Worm (Caenorhabditis elegans) whole organism, young adult: Measurements from ENCODE around the gene ztf-8.

Experiments
- B0336.3 ChIP-seq: fragments of 200-800 bp; sonication (Bioruptor generic); IDR thresholded peaks from 2 replicates; pipeline ENCODE4 v1.3.6; 2022; ENCODE audit warnings: missing genetic modification characterization, missing compliant biosample characterization
- C17E4.6 ChIP-seq: fragments of 200-800 bp; sonication (Bioruptor generic); IDR thresholded peaks from 2 replicates; pipeline ENCODE4 v1.3.6; 2022; ENCODE audit warnings: missing genetic modification reagents, missing genetic modification characterization, missing compliant biosample characterization
- F10E7.11 ChIP-seq: sonication (generic microtip); optimal IDR thresholded peaks from 2 replicates; lab custom pipeline; 2017; ENCODE audit warnings: mild to moderate bottlenecking, missing genetic modification characterization, moderate library complexity, missing compliant biosample characterization
- F23B12.7 ChIP-seq: sonication (generic microtip); optimal IDR thresholded peaks from 2 replicates; lab custom pipeline; 2017; ENCODE audit warnings: missing genetic modification characterization, mild to moderate bottlenecking, missing compliant biosample characterization, antibody characterized with exemption, moderate library complexity; ENCODE audit not compliant: insufficient read depth
- F33H1.4 ChIP-seq: fragments of 200-800 bp; sonication (Bioruptor generic); IDR thresholded peaks from 2 replicates; pipeline ENCODE4 v1.3.6; 2022; ENCODE audit warnings: missing genetic modification reagents, missing genetic modification characterization, missing compliant biosample characterization
- K11D2.4 ChIP-seq: fragments of 200-800 bp; sonication (Bioruptor generic); IDR thresholded peaks from 2 replicates; pipeline ENCODE4 v1.3.6; 2022; ENCODE audit warnings: missing genetic modification reagents, missing genetic modification characterization, missing compliant biosample characterization
- T07F8.4 ChIP-seq: sonication (generic microtip); optimal IDR thresholded peaks from 2 replicates; lab custom pipeline; 2016; ENCODE audit warnings: mild to moderate bottlenecking, missing genetic modification characterization, moderate library complexity, missing compliant biosample characterization
- Y95B8A.8 ChIP-seq: fragments of 200-800 bp; sonication (Bioruptor generic); IDR thresholded peaks from 2 replicates; pipeline ENCODE4 v1.3.6; 2022; ENCODE audit warnings: missing genetic modification reagents, missing genetic modification characterization, missing compliant biosample characterization
- ama-1 ChIP-seq, 3 experiments: fragments of 150-350 bp in 1 of 3; sonication (generic microtip) in 2 of 3; optimal IDR thresholded peaks; 2 replicates each; lab custom pipeline; 2014 to 2018; ENCODE audit warnings: missing biosample characterization in 2 of 3, missing genetic modification characterization in 2 of 3, missing genetic modification reagents in 2 of 3
- aptf-2 ChIP-seq: fragments of 200-800 bp; sonication (Bioruptor generic); conservative IDR thresholded peaks from 2 replicates; pipeline ENCODE4 v1.3.6; 2022; ENCODE audit warnings: missing genetic modification reagents, missing genetic modification characterization, missing compliant biosample characterization
- aptf-3 ChIP-seq: fragments of 200-800 bp; sonication (Bioruptor generic); IDR thresholded peaks from 2 replicates; pipeline ENCODE4 v1.3.6; 2022; ENCODE audit warnings: missing genetic modification characterization, missing compliant biosample characterization
- ccch-3 ChIP-seq: fragments of 200-800 bp; sonication (Bioruptor generic); optimal IDR thresholded peaks from 2 replicates; lab custom pipeline; 2018; ENCODE audit warnings: mild to moderate bottlenecking, missing genetic modification characterization, missing compliant biosample characterization
- cebp-2 ChIP-seq: fragments of 200-800 bp; sonication (Bioruptor generic); IDR thresholded peaks from 2 replicates; pipeline ENCODE4 v1.3.6; 2022; ENCODE audit warnings: missing genetic modification characterization, missing compliant biosample characterization
- ceh-40 ChIP-seq: fragments of 200-800 bp; sonication (Bioruptor generic); IDR thresholded peaks from 2 replicates; pipeline ENCODE4 v1.3.6; 2022; ENCODE audit warnings: missing genetic modification characterization, missing compliant biosample characterization
- ceh-79 ChIP-seq: sonication (generic microtip); optimal IDR thresholded peaks from 2 replicates; lab custom pipeline; 2017; ENCODE audit warnings: mild to moderate bottlenecking, missing genetic modification characterization, missing compliant biosample characterization
- ceh-91 ChIP-seq: fragments of 200-800 bp; sonication (Bioruptor generic); IDR thresholded peaks from 2 replicates; pipeline ENCODE4 v1.3.6; 2022; ENCODE audit warnings: missing genetic modification reagents, missing genetic modification characterization, missing compliant biosample characterization
- chd-7 ChIP-seq: sonication (generic microtip); optimal IDR thresholded peaks from 2 replicates; lab custom pipeline; 2016; ENCODE audit warnings: mild to moderate bottlenecking, missing genetic modification characterization, moderate library complexity, missing compliant biosample characterization
- dox-1 ChIP-seq: fragments of 200-800 bp; sonication (Bioruptor generic); IDR thresholded peaks from 2 replicates; pipeline ENCODE4 v1.3.6; 2022; ENCODE audit warnings: missing genetic modification reagents, missing genetic modification characterization, missing compliant biosample characterization
- egl-44 ChIP-seq: fragments of 200-800 bp; sonication (Bioruptor generic); IDR thresholded peaks from 2 replicates; pipeline ENCODE4 v1.3.6; 2022; ENCODE audit warnings: missing genetic modification reagents, missing genetic modification characterization, missing compliant biosample characterization
- egrh-3 ChIP-seq: fragments of 200-800 bp; sonication (Bioruptor generic); IDR thresholded peaks from 2 replicates; pipeline ENCODE4 v1.3.6; 2022; ENCODE audit warnings: missing genetic modification reagents, missing genetic modification characterization, missing compliant biosample characterization
- ets-4 ChIP-seq: fragments of 200-800 bp; sonication (Bioruptor generic); optimal IDR thresholded peaks from 2 replicates; lab custom pipeline; 2018; ENCODE audit warnings: mild to moderate bottlenecking, missing genetic modification characterization, missing compliant biosample characterization
- fkh-3 ChIP-seq: sonication (generic microtip); optimal IDR thresholded peaks from 2 replicates; lab custom pipeline; 2016; ENCODE audit warnings: mild to moderate bottlenecking, missing genetic modification characterization, missing compliant biosample characterization
- gei-17 ChIP-seq: fragments of 200-800 bp; sonication (Bioruptor generic); optimal IDR thresholded peaks from 2 replicates; lab custom pipeline; 2018; ENCODE audit warnings: mild to moderate bottlenecking, missing genetic modification characterization, missing compliant biosample characterization
- hlh-12 ChIP-seq: sonication (generic microtip); optimal IDR thresholded peaks from 2 replicates; lab custom pipeline; 2016; ENCODE audit warnings: missing genetic modification characterization, missing compliant biosample characterization
- hmg-1.2 ChIP-seq: fragments of 200-800 bp; sonication (Bioruptor generic); IDR thresholded peaks from 2 replicates; pipeline ENCODE4 v1.3.6; 2022; ENCODE audit warnings: missing genetic modification reagents, missing genetic modification characterization, missing compliant biosample characterization
- hmg-20 ChIP-seq: fragments of 200-800 bp; sonication (Bioruptor generic); IDR thresholded peaks from 2 replicates; pipeline ENCODE4 v1.3.6; 2022; ENCODE audit warnings: missing genetic modification reagents, missing genetic modification characterization, missing compliant biosample characterization
- hsf-1 ChIP-seq: fragments of 200-800 bp; sonication (Bioruptor generic); IDR thresholded peaks from 2 replicates; pipeline ENCODE4 v1.3.6; 2022; ENCODE audit warnings: missing genetic modification reagents, missing genetic modification characterization, missing compliant biosample characterization
- let-607 ChIP-seq, 2 experiments: fragments of 200-800 bp in 1 of 2; sonication (Bioruptor generic) in 1 of 2; sonication (generic microtip) in 1 of 2; optimal IDR thresholded peaks; 2 replicates each; lab custom pipeline; 2016 to 2018; ENCODE audit warnings: mild to moderate bottlenecking in 2 of 2, missing compliant biosample characterization in 2 of 2, missing genetic modification characterization in 2 of 2, moderate library complexity in 2 of 2, missing genotype in 1 of 2
- lin-26 ChIP-seq: fragments of 200-800 bp; sonication (Bioruptor generic); IDR thresholded peaks from 2 replicates; pipeline ENCODE4 v1.3.6; 2022; ENCODE audit warnings: missing genetic modification reagents, missing genetic modification characterization, missing compliant biosample characterization
- lin-40 ChIP-seq: sonication (generic microtip); optimal IDR thresholded peaks from 2 replicates; lab custom pipeline; 2016; ENCODE audit warnings: missing genetic modification characterization, mild to moderate bottlenecking, missing compliant biosample characterization, missing genotype, missing genetic modification reagents
- lin-54 ChIP-seq: fragments of 200-800 bp; sonication (Bioruptor generic); optimal IDR thresholded peaks from 2 replicates; lab custom pipeline; 2018; ENCODE audit warnings: mild to moderate bottlenecking, missing genetic modification characterization, missing compliant biosample characterization
- lir-1 ChIP-seq: fragments of 200-800 bp; sonication (Bioruptor generic); conservative IDR thresholded peaks from 2 replicates; pipeline ENCODE4 v1.3.6; 2022; ENCODE audit warnings: missing genetic modification reagents, missing genetic modification characterization, missing compliant biosample characterization
- madf-10 ChIP-seq: sonication (generic microtip); optimal IDR thresholded peaks from 2 replicates; lab custom pipeline; 2016; ENCODE audit warnings: mild to moderate bottlenecking, missing genetic modification characterization, missing compliant biosample characterization
- madf-3 ChIP-seq: fragments of 200-800 bp; sonication (Bioruptor generic); IDR thresholded peaks from 2 replicates; pipeline ENCODE4 v1.3.6; 2022; ENCODE audit warnings: missing genetic modification reagents, missing genetic modification characterization, missing compliant biosample characterization
- madf-6 ChIP-seq: fragments of 200-800 bp; sonication (Bioruptor generic); IDR thresholded peaks from 2 replicates; pipeline ENCODE4 v1.3.6; 2022; ENCODE audit warnings: missing genetic modification reagents, missing genetic modification characterization, missing compliant biosample characterization
- mcd-1 ChIP-seq: fragments of 200-800 bp; sonication (Bioruptor generic); IDR thresholded peaks from 2 replicates; pipeline ENCODE4 v1.3.6; 2022; ENCODE audit warnings: missing genetic modification reagents, missing genetic modification characterization, missing compliant biosample characterization
- mes-4 ChIP-seq: sonication (generic microtip); optimal IDR thresholded peaks from 2 replicates; lab custom pipeline; 2016; ENCODE audit warnings: missing genotype, missing genetic modification characterization, missing compliant biosample characterization
- mxl-1 ChIP-seq: sonication (generic microtip); optimal IDR thresholded peaks from 2 replicates; lab custom pipeline; 2016; ENCODE audit warnings: missing genetic modification characterization, missing compliant biosample characterization
- nfya-1 ChIP-seq: sonication (generic microtip); optimal IDR thresholded peaks from 2 replicates; lab custom pipeline; 2017; ENCODE audit warnings: antibody characterized with exemption, missing compliant biosample characterization, missing genetic modification characterization, borderline replicate concordance; ENCODE audit not compliant: insufficient read depth
- nhr-90 ChIP-seq: sonication (generic microtip); optimal IDR thresholded peaks from 2 replicates; lab custom pipeline; 2016; ENCODE audit warnings: missing genotype, mild to moderate bottlenecking, missing genetic modification characterization, missing compliant biosample characterization
- rcor-1 ChIP-seq: fragments of 200-800 bp; sonication (Bioruptor generic); IDR thresholded peaks from 2 replicates; pipeline ENCODE4 v1.3.6; 2022; ENCODE audit warnings: missing genetic modification reagents, missing genetic modification characterization, missing compliant biosample characterization
- sdz-38 ChIP-seq: sonication (generic microtip); optimal IDR thresholded peaks from 2 replicates; lab custom pipeline; 2016; ENCODE audit warnings: missing genotype, missing genetic modification characterization, missing compliant biosample characterization
- snpc-1.1 ChIP-seq: sonication (generic microtip); optimal IDR thresholded peaks from 2 replicates; lab custom pipeline; 2017; ENCODE audit warnings: missing genetic modification characterization, mild to moderate bottlenecking, missing compliant biosample characterization, antibody characterized with exemption, moderate library complexity, missing genotype, missing genetic modification reagents; ENCODE audit not compliant: insufficient read depth
- unc-130 ChIP-seq: sonication (generic microtip); optimal IDR thresholded peaks from 2 replicates; lab custom pipeline; 2016; ENCODE audit warnings: missing genetic modification reagents, missing genetic modification characterization, missing compliant biosample characterization
- ztf-18 ChIP-seq: sonication (generic microtip); optimal IDR thresholded peaks from 2 replicates; lab custom pipeline; 2016; ENCODE audit warnings: missing genotype, mild to moderate bottlenecking, missing genetic modification characterization, missing compliant biosample characterization
- ztf-25 ChIP-seq: fragments of 200-800 bp; sonication (Bioruptor generic); IDR thresholded peaks from 2 replicates; pipeline ENCODE4 v1.3.6; 2022; ENCODE audit warnings: missing genetic modification reagents, missing genetic modification characterization, missing compliant biosample characterization

The ztf-8 gene

DNA sequence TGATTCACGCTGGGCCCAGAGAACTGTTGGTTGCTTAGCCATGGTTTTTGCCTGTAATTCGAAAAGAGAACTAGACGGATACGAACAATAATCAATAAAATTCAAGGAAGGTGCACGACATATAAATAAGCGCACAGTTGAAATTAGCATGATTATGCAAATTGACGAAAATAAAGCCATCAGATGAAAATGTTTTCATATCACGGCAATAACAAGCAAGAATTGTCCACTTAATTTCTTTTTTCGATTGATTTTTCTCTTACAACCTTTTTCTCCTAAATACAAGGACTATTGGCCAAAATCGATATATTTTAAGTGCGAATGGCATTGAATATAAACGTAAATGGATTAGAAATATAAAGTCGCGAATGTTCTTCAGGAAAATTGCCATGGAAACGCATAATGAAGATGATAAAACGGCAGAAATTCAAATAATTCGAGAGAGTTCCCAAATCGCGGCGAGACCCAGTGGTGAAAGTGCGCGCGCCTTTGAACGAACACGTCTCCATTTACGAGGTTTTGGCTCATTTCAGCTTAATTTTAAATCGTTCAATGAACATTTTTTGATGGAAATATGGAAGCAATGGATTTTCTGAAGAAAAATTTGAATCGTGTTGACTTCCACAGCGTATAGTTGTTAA is 1.6 kb upstream of the ztf-8 start, which contains the start of the genes daf-41 and toc-1:
TSS of gene daf-41 (minus strand) at position 51 of the 641 bp plus-strand sequence.
TSS of gene toc-1 (plus strand) at position 537 of the 641 bp plus-strand sequence.
- TF ChIP-seq F10E7.11 (tag; lab: Kevin White, UChicago) (no peak), F23B12.7 (tag; lab: Kevin White, UChicago) (no peak), madf-6 (GFP tag; lab: Robert Waterston, UW) (no peak), lir-1 (GFP tag; lab: Robert Waterston, UW) (no peak), ceh-40 (GFP tag; lab: Robert Waterston, UW) (no peak), aptf-2 (GFP tag; lab: Robert Waterston, UW) (no peak), egl-44 (GFP tag; lab: Robert Waterston, UW) (no peak), hsf-1 (GFP tag; lab: Robert Waterston, UW) (peak; percentile 83), cebp-2 (GFP tag; lab: Robert Waterston, UW) (no peak), snpc-1.1 (tag; lab: Kevin White, UChicago) (no peak), egrh-3 (GFP tag; lab: Robert Waterston, UW) (no peak), hmg-20 (GFP tag; lab: Robert Waterston, UW) (no peak), hlh-12 (no peak), ztf-25 (GFP tag; lab: Robert Waterston, UW) (no peak), mcd-1 (GFP tag; lab: Robert Waterston, UW) (no peak), F33H1.4 (peak; percentile 80), rcor-1 (no peak), lin-54 (GFP tag; lab: Kevin White, UChicago) (peak; percentile 39), lin-40 (no peak), lin-26 (GFP tag; lab: Robert Waterston, UW) (no peak), C17E4.6 (GFP tag; lab: Robert Waterston, UW) (no peak), dox-1 (peak; percentile 15; the same call in 1 of the 2 replicates), hmg-1.2 (GFP tag; lab: Robert Waterston, UW) (no peak), ceh-79 (tag; lab: Kevin White, UChicago) (no peak), fkh-3 (no peak), mxl-1 (tag; lab: Kevin White, UChicago) (no peak), madf-3 (GFP tag; lab: Robert Waterston, UW) (no peak), nhr-90 (tag; lab: Kevin White, UChicago) (no peak), chd-7 (tag; lab: Kevin White, UChicago) (no peak), let-607 (tag; optimal IDR thresholded peaks at IDR 0.05; lab: Kevin White, UChicago) (peak; percentile 77 to 86), Y95B8A.8 (GFP tag; lab: Robert Waterston, UW) (no peak), T07F8.4 (tag; lab: Kevin White, UChicago) (no peak), ceh-91 (GFP tag; lab: Robert Waterston, UW) (no peak), K11D2.4 (GFP tag; lab: Robert Waterston, UW) (no peak), ama-1 (optimal IDR thresholded peaks at IDR 0.05; lab: Kevin White, UChicago) (no peak), ama-1 (GFP tag; optimal IDR thresholded peaks at IDR 0.05; lab: Kevin White, UChicago) (no peak), madf-10 (tag; lab: Kevin White, UChicago) (no peak), gei-17 (GFP tag; lab: Kevin White, UChicago) (no peak)

DNA sequence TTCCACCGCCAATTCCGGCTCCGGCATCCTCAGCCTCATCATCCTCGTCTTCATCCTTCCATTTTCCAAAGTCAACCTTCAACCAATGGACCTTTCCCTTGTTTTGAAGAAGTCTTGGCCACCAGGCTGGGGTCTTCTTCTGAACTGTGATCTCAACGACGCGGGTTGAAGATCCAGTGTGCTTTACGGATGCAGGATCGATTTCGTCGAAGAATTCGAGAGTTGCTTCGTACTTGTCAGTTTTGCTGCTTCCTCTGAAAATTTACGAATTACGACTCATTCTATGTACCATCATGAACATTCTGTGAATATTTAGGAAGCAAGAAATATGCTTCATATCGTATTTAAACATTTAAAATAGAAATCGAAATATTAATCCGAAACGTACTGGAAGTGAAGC is 979 bp upstream of the ztf-8 start:
- TF ChIP-seq ztf-18 (no peak), mes-4 (no peak), ets-4 (GFP tag; lab: Kevin White, UChicago) (no peak), madf-3 (GFP tag; lab: Robert Waterston, UW) (0 out of 2 replicates have a peak, but pooled peaks have one; percentile 58), sdz-38 (no peak), mcd-1 (GFP tag; lab: Robert Waterston, UW) (peak; percentile 17; the same call in 1 of the 2 replicates), aptf-2 (GFP tag; lab: Robert Waterston, UW) (no peak), cebp-2 (GFP tag; lab: Robert Waterston, UW) (0 out of 2 replicates have a peak, but pooled peaks have one; percentile 50), Y95B8A.8 (GFP tag; lab: Robert Waterston, UW) (no peak), nfya-1 (tag; lab: Kevin White, UChicago) (no peak), nhr-90 (tag; lab: Kevin White, UChicago) (no peak), unc-130 (no peak), hsf-1 (GFP tag; lab: Robert Waterston, UW) (peak; percentile 27; the same call in 1 of the 2 replicates), aptf-3 (no peak), snpc-1.1 (tag; lab: Kevin White, UChicago) (no peak), B0336.3 (GFP tag; lab: Robert Waterston, UW) (peak; percentile 25; the same call in 1 of the 2 replicates), K11D2.4 (GFP tag; lab: Robert Waterston, UW) (no peak), ccch-3 (GFP tag; lab: Kevin White, UChicago) (no peak), hmg-1.2 (GFP tag; lab: Robert Waterston, UW) (no peak)
